Fruit fly (Drosophila melanogaster) whole organism, adult: ENCODE results near the gene dpr3.

Experiments used
- CG12768 ChIP-seq: fragments of 200-800 bp; sonication (Bioruptor generic); optimal IDR thresholded peaks from 2 replicates; lab custom pipeline; 2017; ENCODE audit warnings: missing biosample characterization, missing genetic modification characterization, mild to moderate bottlenecking, moderate library complexity, missing genetic modification reagents
- CG33017 ChIP-seq: fragments of 200-800 bp; sonication (Bioruptor generic); optimal IDR thresholded peaks from 2 replicates; lab custom pipeline; 2018; ENCODE audit warnings: missing biosample characterization, mild to moderate bottlenecking, missing genetic modification characterization, moderate library complexity
- CG7101 ChIP-seq: fragments of 200-800 bp; sonication (Bioruptor generic); optimal IDR thresholded peaks from 2 replicates; lab custom pipeline; 2018; ENCODE audit warnings: missing biosample characterization, mild to moderate bottlenecking, missing genetic modification characterization, moderate library complexity
- bab1 ChIP-seq: fragments of 200-800 bp; sonication (Bioruptor generic); optimal IDR thresholded peaks from 3 replicates; lab custom pipeline; 2019; ENCODE audit warnings: missing biosample characterization, mild to moderate bottlenecking, missing genetic modification characterization, moderate library complexity
- cnc ChIP-seq, 2 experiments: fragments of >200 bp; optimal IDR thresholded peaks; 2 replicates each; lab custom pipeline; 2017
- ovo ChIP-seq: fragments of 200-800 bp; sonication (Bioruptor generic); optimal IDR thresholded peaks from 2 replicates; lab custom pipeline; 2016; ENCODE audit warnings: missing biosample characterization, missing genetic modification characterization

dm6 chr2L:2084349-2084748 is 25.3 kb downstream of the dpr3 start:
- no peak for TF ChIP-seq bab1 (GFP tag; lab: Kevin White, UChicago)
- no peak for TF ChIP-seq ovo (GFP tag; lab: Kevin White, UChicago)
- TF ChIP-seq CG12768, result no peak
- TF ChIP-seq cnc (optimal IDR thresholded peaks at IDR 0.05; lab: Kevin White, UChicago), result no peak
- no peak for TF ChIP-seq CG7101 (tag; lab: Kevin White, UChicago)
- no peak for TF ChIP-seq CG33017 (tag; lab: Kevin White, UChicago)
